Worm (Caenorhabditis elegans) whole organism, L1 larva: ENCODE results near the gene pha-1.
"Not testable (repeated sequence)": the region's sequence is repeated elsewhere in the genome, so short reads cannot be mapped to it uniquely, and the experiment has no call there.

ENCODE experiments used
- aly-2 ChIP-seq: fragments of 150-350 bp; optimal IDR thresholded peaks from 2 replicates; lab custom pipeline; 2014; ENCODE audit warnings: missing biosample characterization, missing genetic modification characterization
- blmp-1 ChIP-seq: fragments of 150-350 bp; optimal IDR thresholded peaks from 2 replicates; lab custom pipeline; 2014; ENCODE audit warnings: missing biosample characterization, missing genetic modification characterization
- dsc-1 ChIP-seq: sonication (generic microtip); optimal IDR thresholded peaks from 2 replicates; lab custom pipeline; 2016; ENCODE audit warnings: mild to moderate bottlenecking, missing genetic modification characterization, missing compliant biosample characterization
- elt-3 ChIP-seq, 6 experiments: fragments of 150-350 bp in 1 of 6; sonication (generic microtip); optimal IDR thresholded peaks; 2 replicates each; lab custom pipeline; 2017 to 2018; ENCODE audit warnings: missing biosample characterization in 6 of 6, missing genetic modification characterization in 6 of 6, inconsistent platforms in 1 of 6
- lin-13 ChIP-seq: fragments of 150-350 bp; optimal IDR thresholded peaks from 2 replicates; lab custom pipeline; 2014; ENCODE audit warnings: missing biosample characterization, missing genetic modification reagents, missing genetic modification characterization
- sptf-1 ChIP-seq: fragments of 150-350 bp; optimal IDR thresholded peaks from 2 replicates; lab custom pipeline; 2014; ENCODE audit warnings: missing biosample characterization, missing genetic modification characterization
- unc-30 ChIP-seq: sonication (generic microtip); optimal IDR thresholded peaks from 2 replicates; lab custom pipeline; 2017; ENCODE audit warnings: missing biosample characterization, missing genetic modification characterization
- unc-62 ChIP-seq: fragments of 150-350 bp; optimal IDR thresholded peaks from 2 replicates; lab custom pipeline; 2014; ENCODE audit warnings: missing biosample characterization, missing genetic modification reagents, missing genetic modification characterization

DNA sequence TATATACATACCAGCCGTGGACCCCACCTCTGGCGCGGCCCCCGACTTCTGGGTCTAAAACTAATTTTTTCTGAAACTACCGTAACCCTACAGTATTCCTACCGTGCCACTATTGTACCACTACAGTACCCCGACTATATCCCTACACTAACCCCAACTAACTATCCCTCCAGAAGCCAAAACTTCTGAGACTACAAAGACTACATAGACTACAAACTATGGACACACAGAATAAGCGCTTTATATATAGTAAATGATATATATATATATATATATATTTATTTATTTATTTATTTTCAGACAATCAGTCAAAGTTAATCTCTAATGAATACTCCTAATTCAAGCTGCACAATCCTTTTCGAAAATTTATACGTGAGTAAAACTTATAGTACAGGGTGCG is at the start of gene pha-1:
- TF ChIP-seq elt-3 (tag; optimal IDR thresholded peaks at IDR 0.05; lab: Kevin White, UChicago); unc-30; aly-2 (tag; lab: Kevin White, UChicago); blmp-1 (tag; lab: Kevin White, UChicago); lin-13; dsc-1; sptf-1 (tag; lab: Kevin White, UChicago); unc-62 (GFP tag; lab: Kevin White, UChicago): not testable (repeated sequence)
